Fruit fly (Drosophila melanogaster): ENCODE data around the gene Hmr.
"Not testable (repeated sequence)": the region's sequence is repeated elsewhere in the genome, so short reads cannot be mapped to it uniquely, and the experiment has no call there.

Hmr gene

DNA sequence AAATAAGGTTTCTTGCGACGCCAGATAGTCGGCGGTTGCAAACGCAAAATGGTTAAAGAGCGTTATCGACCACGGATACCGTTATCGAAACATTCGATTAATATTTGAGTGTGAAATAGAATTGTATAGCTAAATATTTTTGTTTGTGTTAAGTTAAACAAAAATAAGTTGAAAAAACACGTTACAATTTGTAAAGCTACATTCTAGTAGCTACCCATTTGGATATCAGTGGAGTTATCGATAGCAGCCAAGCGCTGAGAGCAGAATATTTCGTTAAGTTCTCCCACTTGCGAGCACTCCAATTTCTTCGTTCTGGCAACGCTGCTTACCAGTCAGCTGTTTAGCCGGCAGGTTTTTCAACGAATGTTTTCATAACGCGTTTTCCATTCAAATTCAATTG, at the start of gene Hmr, which contains the start of gene CG2124:
Gene Hmr, minus strand, starts transcription at position 43 of the 400 bp plus-strand sequence.
Gene CG2124, plus strand, starts transcription at position 310 of the 400 bp plus-strand sequence.
- no peak for TF ChIP-seq CG13204 (GFP tag; optimal IDR thresholded peaks at IDR 0.05)
- no peak for TF ChIP-seq CG32121 (GFP tag; IDR thresholded peaks at IDR 0.05)
- no peak for TF ChIP-seq EcR (GFP tag; optimal IDR thresholded peaks at IDR 0.05)
- TF ChIP-seq CG17806 (tag; optimal IDR thresholded peaks at IDR 0.05) = no peak
- no peak for TF ChIP-seq CG14655 (GFP tag; optimal IDR thresholded peaks at IDR 0.05)
- TF ChIP-seq Pif1B (GFP tag; optimal IDR thresholded peaks at IDR 0.05) = no peak
- no peak for TF ChIP-seq Ets98B (GFP tag; IDR thresholded peaks at IDR 0.05)
- no peak for TF ChIP-seq CG8301 (tag; optimal IDR thresholded peaks at IDR 0.05)
- TF ChIP-seq fd96Ca (GFP tag; IDR thresholded peaks at IDR 0.05) = no peak

DNA sequence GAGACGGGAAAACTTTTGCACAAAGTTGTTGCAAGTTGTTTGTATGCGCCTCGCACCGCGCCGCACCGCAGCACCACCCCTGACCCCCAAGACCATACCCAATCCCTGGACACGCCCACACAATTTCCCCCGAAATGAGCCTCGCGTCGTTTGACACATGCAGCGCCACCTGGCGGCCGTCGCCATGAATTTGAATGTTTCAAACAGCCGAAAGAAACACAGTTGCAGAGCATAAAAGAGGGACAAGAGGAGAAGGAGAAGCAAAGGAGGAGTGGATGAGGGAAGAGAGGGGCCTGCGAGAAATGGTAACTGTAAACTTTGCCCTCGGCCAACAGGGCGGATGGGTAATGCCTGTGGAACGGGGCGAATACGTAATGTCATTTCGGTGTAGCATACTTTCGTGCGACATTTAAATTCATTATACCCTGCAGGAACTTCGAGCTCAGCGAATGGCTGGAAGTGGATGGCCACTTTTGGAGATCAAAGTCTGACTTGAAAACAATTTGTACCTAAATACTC, 46.6 kb upstream of the Hmr start:
- TF ChIP-seq gl (tag; optimal IDR thresholded peaks at IDR 0.05) (no peak), EcR (GFP tag; optimal IDR thresholded peaks at IDR 0.05) (no peak), Pif1B (GFP tag; optimal IDR thresholded peaks at IDR 0.05) (no peak), CG12605 (GFP tag; IDR thresholded peaks at IDR 0.05) (no peak), Snoo (tag; optimal IDR thresholded peaks at IDR 0.05) (no peak), CG15710 (tag; optimal IDR thresholded peaks at IDR 0.05) (no peak), fd96Ca (GFP tag; IDR thresholded peaks at IDR 0.05) (no peak)

DNA sequence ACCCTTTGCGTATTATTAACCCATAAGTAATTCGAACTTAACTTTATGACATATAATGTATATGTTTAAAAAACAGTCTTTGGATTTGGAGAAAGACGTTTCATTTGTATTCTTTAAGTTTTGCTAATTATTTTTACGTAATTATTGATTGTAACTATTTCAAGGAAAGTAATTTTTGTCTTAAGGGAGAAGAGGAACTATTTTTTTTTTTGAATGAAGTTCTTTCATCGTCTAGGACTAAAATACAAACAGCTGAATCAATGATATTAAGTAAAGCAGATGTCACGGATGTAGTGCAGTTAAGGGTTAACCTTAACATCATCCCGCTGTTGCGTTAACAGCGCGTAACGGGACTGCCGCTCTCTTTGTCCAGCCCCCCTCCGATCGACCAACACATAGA, 33.2 kb upstream of the Hmr start:
- TF ChIP-seq EcR (GFP tag; optimal IDR thresholded peaks at IDR 0.05) (no peak), fd96Ca (GFP tag; IDR thresholded peaks at IDR 0.05) (no peak), CG8159 (tag; optimal IDR thresholded peaks at IDR 0.05) (peak; percentile 71), CG9948 (tag; optimal IDR thresholded peaks at IDR 0.05) (peak; percentile 53), CG17806 (tag; optimal IDR thresholded peaks at IDR 0.05) (peak; percentile 46), CG4496 (GFP tag; IDR thresholded peaks at IDR 0.05) (no peak), CG8301 (tag; optimal IDR thresholded peaks at IDR 0.05) (peak; percentile 30), Pif1B (GFP tag; optimal IDR thresholded peaks at IDR 0.05) (no peak), CG14655 (GFP tag; optimal IDR thresholded peaks at IDR 0.05) (peak; percentile 44), CG32121 (GFP tag; IDR thresholded peaks at IDR 0.05) (no peak), Snoo (tag; optimal IDR thresholded peaks at IDR 0.05) (no peak), gl (tag; optimal IDR thresholded peaks at IDR 0.05) (no peak), Pif1A (GFP tag; optimal IDR thresholded peaks at IDR 0.05) (peak; percentile 52), CG13204 (GFP tag; optimal IDR thresholded peaks at IDR 0.05) (no peak), CG10348 (GFP tag; IDR thresholded peaks at IDR 0.05) (no peak), CG34367 (tag; optimal IDR thresholded peaks at IDR 0.05) (peak; percentile 29), rn (GFP tag; IDR thresholded peaks at IDR 0.05) (no peak), D1 (tag; optimal IDR thresholded peaks at IDR 0.05) (no peak), Ets98B (GFP tag; IDR thresholded peaks at IDR 0.05) (no peak), CG15710 (tag; optimal IDR thresholded peaks at IDR 0.05) (peak; percentile 51)

DNA sequence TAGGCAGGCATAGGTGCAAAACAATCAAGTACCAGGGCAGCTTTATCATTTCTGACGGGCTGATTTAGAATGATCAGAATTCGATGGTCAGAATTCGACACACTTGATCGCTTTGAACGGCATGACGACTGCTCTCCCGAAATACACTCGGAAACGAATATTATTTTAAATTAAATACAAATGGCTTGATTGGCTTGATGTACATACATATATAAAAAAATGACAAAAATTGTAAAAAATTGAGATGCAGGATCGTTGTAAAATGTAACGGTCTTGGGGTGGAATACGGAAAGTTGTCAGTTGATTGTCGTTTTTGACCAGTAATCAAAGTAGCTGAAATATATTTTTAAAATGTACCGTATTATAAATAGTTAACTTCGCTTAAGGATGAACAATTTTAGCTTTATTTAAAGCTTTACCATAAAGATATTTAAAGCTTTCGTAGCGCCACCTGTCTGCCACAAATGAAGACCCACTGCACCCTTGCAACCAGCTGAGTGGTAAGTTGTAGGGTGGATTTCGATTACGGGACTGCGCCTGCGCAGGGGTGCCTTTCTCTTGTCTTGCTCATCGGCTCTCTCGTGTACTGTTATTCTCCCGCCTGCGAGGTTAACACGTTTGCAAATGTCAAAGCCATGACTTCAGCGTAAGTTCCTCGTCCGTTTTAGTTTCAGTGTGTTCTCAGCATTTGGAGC, 31.6 kb upstream of the Hmr start, which contains the start of the genes CG9806 and X11Lbeta:
Gene CG9806, minus strand, starts transcription at position 51 of the 695 bp plus-strand sequence.
Gene X11Lbeta, plus strand, starts transcription at position 676 of the 695 bp plus-strand sequence.
- TF ChIP-seq Pif1B (GFP tag; optimal IDR thresholded peaks at IDR 0.05) (no peak), CG17806 (tag; optimal IDR thresholded peaks at IDR 0.05) (no peak), CG12605 (GFP tag; IDR thresholded peaks at IDR 0.05) (no peak), CG34367 (tag; optimal IDR thresholded peaks at IDR 0.05) (no peak), rn (GFP tag; IDR thresholded peaks at IDR 0.05) (no peak), CG15710 (tag; optimal IDR thresholded peaks at IDR 0.05) (no peak), CG13204 (GFP tag; optimal IDR thresholded peaks at IDR 0.05) (no peak), CG8301 (tag; optimal IDR thresholded peaks at IDR 0.05) (no peak), Snoo (tag; optimal IDR thresholded peaks at IDR 0.05) (no peak), D1 (tag; optimal IDR thresholded peaks at IDR 0.05) (no peak), EcR (GFP tag; optimal IDR thresholded peaks at IDR 0.05) (no peak), fd96Ca (GFP tag; IDR thresholded peaks at IDR 0.05) (no peak), CG32121 (GFP tag; IDR thresholded peaks at IDR 0.05) (no peak)

DNA sequence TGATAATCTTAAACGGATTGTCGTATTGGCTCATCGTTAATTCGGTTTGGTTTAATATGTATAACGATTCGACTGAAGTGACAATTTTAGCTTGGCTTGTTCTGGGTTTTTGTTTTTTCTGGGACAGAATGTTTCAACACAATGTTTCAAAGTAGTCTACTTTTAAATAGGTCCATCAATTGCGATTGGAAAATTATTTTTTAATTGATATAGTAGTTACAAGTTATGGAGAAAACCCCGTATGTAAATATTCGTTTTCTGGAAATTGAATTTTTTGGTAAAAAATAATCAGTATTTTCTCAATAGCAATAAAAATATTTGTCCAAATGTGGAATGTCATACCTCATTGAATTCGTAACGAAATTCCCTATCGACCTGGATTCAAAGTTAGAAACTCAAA, 27.5 kb upstream of the Hmr start, which contains the start of gene Rab9Db:
Gene Rab9Db, minus strand, starts transcription at position 101 of the 400 bp plus-strand sequence.
- not testable (repeated sequence) for TF ChIP-seq rn (GFP tag; IDR thresholded peaks at IDR 0.05); CG8159 (tag; optimal IDR thresholded peaks at IDR 0.05); CG13204 (GFP tag; optimal IDR thresholded peaks at IDR 0.05)

DNA sequence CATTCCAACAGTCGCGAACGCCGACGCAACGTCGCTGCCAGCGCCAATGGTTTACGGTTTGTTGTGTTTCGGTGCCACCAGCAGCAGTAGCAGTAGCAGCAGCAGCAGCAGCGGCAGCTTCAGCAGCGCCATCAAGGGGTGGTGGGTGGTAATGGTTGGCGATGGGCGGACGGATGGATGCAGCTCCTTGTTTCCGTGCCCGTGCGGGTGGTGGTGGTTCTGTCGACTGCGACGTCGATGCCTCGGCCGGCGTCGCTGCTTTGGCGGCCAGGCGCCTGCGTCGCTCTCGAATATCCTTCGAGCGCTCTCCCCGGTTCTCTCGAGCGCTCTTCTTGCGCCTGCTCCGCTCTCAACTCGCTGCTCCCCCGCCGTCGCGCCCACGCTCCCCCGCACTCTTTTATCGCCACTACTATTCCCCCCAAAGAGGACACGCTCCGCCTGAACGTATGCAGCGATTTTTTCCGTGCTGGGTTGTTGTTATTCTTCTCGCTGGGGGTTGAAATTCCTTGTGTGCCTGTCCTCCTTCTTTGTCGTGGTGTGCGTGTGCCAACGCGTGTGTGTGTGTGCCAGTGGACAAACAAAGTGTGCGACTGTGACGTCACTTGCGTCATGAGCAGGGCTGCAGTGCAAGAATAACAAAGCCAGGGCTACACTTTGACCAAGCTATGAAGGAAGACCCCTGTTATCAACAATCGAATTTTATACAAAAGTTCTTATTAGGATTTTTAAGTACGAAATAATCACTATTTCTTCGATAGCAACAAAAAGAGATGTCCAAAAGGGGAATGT, 25.7 kb upstream of the Hmr start:
- TF ChIP-seq rn (GFP tag; IDR thresholded peaks at IDR 0.05) (no peak), CG4496 (GFP tag; IDR thresholded peaks at IDR 0.05) (no peak), Pif1A (GFP tag; optimal IDR thresholded peaks at IDR 0.05) (no peak), Ets98B (GFP tag; IDR thresholded peaks at IDR 0.05) (no peak), CG32121 (GFP tag; IDR thresholded peaks at IDR 0.05) (no peak)
